Worm (Caenorhabditis elegans) whole organism, young adult: ENCODE measurements around the gene K10H10.7.

ENCODE experiments used
- B0035.1 ChIP-seq: sonication (generic microtip); optimal IDR thresholded peaks from 2 replicates; lab custom pipeline; 2016; ENCODE audit warnings: missing genetic modification characterization, mild to moderate bottlenecking, missing compliant biosample characterization, missing genotype, missing genetic modification reagents
- C17E4.6 ChIP-seq: fragments of 200-800 bp; sonication (Bioruptor generic); IDR thresholded peaks from 2 replicates; pipeline ENCODE4 v1.3.6; 2022; ENCODE audit warnings: missing genetic modification reagents, missing genetic modification characterization, missing compliant biosample characterization
- F10E7.11 ChIP-seq: sonication (generic microtip); optimal IDR thresholded peaks from 2 replicates; lab custom pipeline; 2017; ENCODE audit warnings: mild to moderate bottlenecking, missing genetic modification characterization, moderate library complexity, missing compliant biosample characterization
- F22D6.2 ChIP-seq: sonication (generic microtip); optimal IDR thresholded peaks from 2 replicates; lab custom pipeline; 2016; ENCODE audit warnings: mild to moderate bottlenecking, missing genetic modification characterization, missing compliant biosample characterization
- T26A5.8 ChIP-seq: sonication (generic microtip); optimal IDR thresholded peaks from 2 replicates; lab custom pipeline; 2016; ENCODE audit warnings: missing genetic modification characterization, missing compliant biosample characterization
- Y53G8AR.9 ChIP-seq: fragments of 200-800 bp; sonication (Bioruptor generic); conservative IDR thresholded peaks from 2 replicates; pipeline ENCODE4 v1.3.6; 2022; ENCODE audit warnings: missing genetic modification reagents, missing genetic modification characterization, missing compliant biosample characterization
- Y56A3A.18 ChIP-seq: fragments of 200-800 bp; sonication (Bioruptor generic); IDR thresholded peaks from 2 replicates; pipeline ENCODE4 v1.3.6; 2022; ENCODE audit warnings: missing genetic modification reagents, missing genetic modification characterization, missing compliant biosample characterization
- Y79H2A.3 ChIP-seq: fragments of 200-800 bp; sonication (Bioruptor generic); conservative IDR thresholded peaks from 2 replicates; pipeline ENCODE4 v1.3.6; 2022; ENCODE audit warnings: missing genetic modification reagents, missing genetic modification characterization, missing compliant biosample characterization
- ZK185.1 ChIP-seq: sonication (generic microtip); optimal IDR thresholded peaks from 2 replicates; lab custom pipeline; 2016; ENCODE audit warnings: mild to moderate bottlenecking, missing genetic modification characterization, missing compliant biosample characterization; ENCODE audit not compliant: poor library complexity, severe bottlenecking
- atf-7 ChIP-seq: sonication (generic microtip); optimal IDR thresholded peaks from 2 replicates; lab custom pipeline; 2017; ENCODE audit warnings: mild to moderate bottlenecking, missing genetic modification characterization, missing compliant biosample characterization
- athp-1 ChIP-seq: sonication (generic microtip); optimal IDR thresholded peaks from 2 replicates; lab custom pipeline; 2017; ENCODE audit warnings: mild to moderate bottlenecking, missing genetic modification characterization, missing compliant biosample characterization
- attf-5 ChIP-seq: fragments of 200-800 bp; sonication (Bioruptor generic); optimal IDR thresholded peaks from 2 replicates; lab custom pipeline; 2018; ENCODE audit warnings: mild to moderate bottlenecking, missing genetic modification characterization, missing compliant biosample characterization
- bed-1 ChIP-seq: fragments of 200-800 bp; sonication (Bioruptor generic); IDR thresholded peaks from 2 replicates; pipeline ENCODE4 v1.3.6; 2022; ENCODE audit warnings: missing genetic modification reagents, missing genetic modification characterization, missing compliant biosample characterization
- cebp-2 ChIP-seq: fragments of 200-800 bp; sonication (Bioruptor generic); IDR thresholded peaks from 2 replicates; pipeline ENCODE4 v1.3.6; 2022; ENCODE audit warnings: missing genetic modification characterization, missing compliant biosample characterization
- ceh-27 ChIP-seq: fragments of 200-800 bp; sonication (Bioruptor generic); optimal IDR thresholded peaks from 2 replicates; lab custom pipeline; 2018; ENCODE audit warnings: mild to moderate bottlenecking, missing genetic modification characterization, moderate library complexity, missing compliant biosample characterization
- ceh-79 ChIP-seq: sonication (generic microtip); optimal IDR thresholded peaks from 2 replicates; lab custom pipeline; 2017; ENCODE audit warnings: mild to moderate bottlenecking, missing genetic modification characterization, missing compliant biosample characterization
- ceh-91 ChIP-seq: fragments of 200-800 bp; sonication (Bioruptor generic); IDR thresholded peaks from 2 replicates; pipeline ENCODE4 v1.3.6; 2022; ENCODE audit warnings: missing genetic modification reagents, missing genetic modification characterization, missing compliant biosample characterization
- die-1 ChIP-seq: sonication (generic microtip); optimal IDR thresholded peaks from 2 replicates; lab custom pipeline; 2016; ENCODE audit warnings: missing genotype, mild to moderate bottlenecking, missing genetic modification characterization, missing compliant biosample characterization
- egl-44 ChIP-seq: fragments of 200-800 bp; sonication (Bioruptor generic); IDR thresholded peaks from 2 replicates; pipeline ENCODE4 v1.3.6; 2022; ENCODE audit warnings: missing genetic modification reagents, missing genetic modification characterization, missing compliant biosample characterization
- egrh-3 ChIP-seq: fragments of 200-800 bp; sonication (Bioruptor generic); IDR thresholded peaks from 2 replicates; pipeline ENCODE4 v1.3.6; 2022; ENCODE audit warnings: missing genetic modification reagents, missing genetic modification characterization, missing compliant biosample characterization
- ets-4 ChIP-seq: fragments of 200-800 bp; sonication (Bioruptor generic); optimal IDR thresholded peaks from 2 replicates; lab custom pipeline; 2018; ENCODE audit warnings: mild to moderate bottlenecking, missing genetic modification characterization, missing compliant biosample characterization
- fkh-3 ChIP-seq: sonication (generic microtip); optimal IDR thresholded peaks from 2 replicates; lab custom pipeline; 2016; ENCODE audit warnings: mild to moderate bottlenecking, missing genetic modification characterization, missing compliant biosample characterization
- gei-17 ChIP-seq: fragments of 200-800 bp; sonication (Bioruptor generic); optimal IDR thresholded peaks from 2 replicates; lab custom pipeline; 2018; ENCODE audit warnings: mild to moderate bottlenecking, missing genetic modification characterization, missing compliant biosample characterization
- him-1 ChIP-seq: sonication (generic microtip); optimal IDR thresholded peaks from 2 replicates; lab custom pipeline; 2016; ENCODE audit warnings: missing genotype, missing genetic modification reagents, missing genetic modification characterization, missing compliant biosample characterization
- hlh-26 ChIP-seq: fragments of 200-800 bp; sonication (Bioruptor generic); conservative IDR thresholded peaks from 2 replicates; pipeline ENCODE4 v1.3.6; 2022; ENCODE audit warnings: missing genetic modification reagents, missing genetic modification characterization, missing compliant biosample characterization
- hmg-1.2 ChIP-seq: fragments of 200-800 bp; sonication (Bioruptor generic); IDR thresholded peaks from 2 replicates; pipeline ENCODE4 v1.3.6; 2022; ENCODE audit warnings: missing genetic modification reagents, missing genetic modification characterization, missing compliant biosample characterization
- let-607 ChIP-seq, 2 experiments: fragments of 200-800 bp in 1 of 2; sonication (Bioruptor generic) in 1 of 2; sonication (generic microtip) in 1 of 2; optimal IDR thresholded peaks; 2 replicates each; lab custom pipeline; 2016 to 2018; ENCODE audit warnings: mild to moderate bottlenecking in 2 of 2, missing compliant biosample characterization in 2 of 2, missing genetic modification characterization in 2 of 2, moderate library complexity in 2 of 2, missing genotype in 1 of 2
- madf-10 ChIP-seq: sonication (generic microtip); optimal IDR thresholded peaks from 2 replicates; lab custom pipeline; 2016; ENCODE audit warnings: mild to moderate bottlenecking, missing genetic modification characterization, missing compliant biosample characterization
- madf-8 ChIP-seq: fragments of 200-800 bp; sonication (Bioruptor generic); conservative IDR thresholded peaks from 2 replicates; pipeline ENCODE4 v1.3.6; 2022; ENCODE audit warnings: missing genetic modification reagents, missing genetic modification characterization, missing compliant biosample characterization
- mcd-1 ChIP-seq: fragments of 200-800 bp; sonication (Bioruptor generic); IDR thresholded peaks from 2 replicates; pipeline ENCODE4 v1.3.6; 2022; ENCODE audit warnings: missing genetic modification reagents, missing genetic modification characterization, missing compliant biosample characterization
- nfya-1 ChIP-seq: sonication (generic microtip); optimal IDR thresholded peaks from 2 replicates; lab custom pipeline; 2017; ENCODE audit warnings: antibody characterized with exemption, missing compliant biosample characterization, missing genetic modification characterization, borderline replicate concordance; ENCODE audit not compliant: insufficient read depth
- nfyb-1 ChIP-seq: fragments of 200-800 bp; sonication (Bioruptor generic); IDR thresholded peaks from 2 replicates; pipeline ENCODE4 v1.3.6; 2022; ENCODE audit warnings: missing genetic modification reagents, missing genetic modification characterization, missing compliant biosample characterization
- nhr-120 ChIP-seq: fragments of 200-800 bp; sonication (Bioruptor generic); IDR thresholded peaks from 2 replicates; pipeline ENCODE4 v1.3.6; 2022; ENCODE audit warnings: missing genetic modification characterization, missing compliant biosample characterization
- rec-8 ChIP-seq, 2 experiments: sonication (generic microtip); optimal IDR thresholded peaks; 2 replicates each; lab custom pipeline; 2016; ENCODE audit warnings: mild to moderate bottlenecking in 2 of 2, missing genetic modification characterization in 2 of 2, missing genetic modification reagents in 2 of 2, missing genotype in 2 of 2, missing biosample characterization in 1 of 2, missing compliant biosample characterization in 1 of 2, moderate library complexity in 1 of 2
- rpc-1 ChIP-seq, 2 experiments: fragments of 150-350 bp in 1 of 2; sonication (generic microtip) in 1 of 2; optimal IDR thresholded peaks; 2 replicates each; lab custom pipeline; 2014 to 2018; ENCODE audit warnings: missing biosample characterization in 1 of 2, missing genetic modification characterization in 1 of 2, missing genetic modification reagents in 1 of 2, missing genotype in 1 of 2
- snpc-4 ChIP-seq, 5 experiments: fragments of 150-350 bp in 1 of 5; sonication (generic microtip) in 4 of 5; optimal IDR thresholded peaks; 2 replicates each; lab custom pipeline; 2014 to 2018; ENCODE audit warnings: missing genetic modification characterization in 5 of 5, missing biosample characterization in 3 of 5, antibody characterized with exemption in 2 of 5, mild to moderate bottlenecking in 2 of 5, missing compliant biosample characterization in 2 of 5, missing genotype in 2 of 5, moderate library complexity in 2 of 5, missing genetic modification reagents in 1 of 5
- somi-1 ChIP-seq: fragments of 200-800 bp; sonication (Bioruptor generic); optimal IDR thresholded peaks from 2 replicates; lab custom pipeline; 2018; ENCODE audit warnings: mild to moderate bottlenecking, missing genetic modification characterization, missing compliant biosample characterization
- tbp1 ChIP-seq: fragments of 200-800 bp; sonication (Bioruptor generic); optimal IDR thresholded peaks from 2 replicates; lab custom pipeline; 2018; ENCODE audit warnings: mild to moderate bottlenecking, missing genetic modification characterization, missing compliant biosample characterization
- tbx-9 ChIP-seq: sonication (generic microtip); optimal IDR thresholded peaks from 2 replicates; lab custom pipeline; 2016; ENCODE audit warnings: borderline replicate concordance, missing genetic modification characterization, inconsistent platforms, missing compliant biosample characterization
- ztf-22 ChIP-seq: fragments of 200-800 bp; sonication (Bioruptor generic); optimal IDR thresholded peaks from 2 replicates; lab custom pipeline; 2018; ENCODE audit warnings: mild to moderate bottlenecking, missing genetic modification characterization, moderate library complexity, missing compliant biosample characterization
- ztf-25 ChIP-seq: fragments of 200-800 bp; sonication (Bioruptor generic); IDR thresholded peaks from 2 replicates; pipeline ENCODE4 v1.3.6; 2022; ENCODE audit warnings: missing genetic modification reagents, missing genetic modification characterization, missing compliant biosample characterization
- ztf-28 ChIP-seq: fragments of 200-800 bp; sonication (Bioruptor generic); IDR thresholded peaks from 2 replicates; pipeline ENCODE4 v1.3.6; 2022; ENCODE audit warnings: missing genetic modification reagents, missing genetic modification characterization, missing compliant biosample characterization
- ztf-3 ChIP-seq: fragments of 200-800 bp; sonication (Bioruptor generic); optimal IDR thresholded peaks from 2 replicates; lab custom pipeline; 2018; ENCODE audit warnings: mild to moderate bottlenecking, missing genetic modification characterization, missing compliant biosample characterization

Gene K10H10.7

ce11 chrII:14500122-14500521, 7.3 kb downstream of the K10H10.7 start, which contains the start of gene K10H10.4:
K10H10.4 (plus strand) TSS chrII:14500422.
- no peak for TF ChIP-seq atf-7
- TF ChIP-seq ztf-25 (GFP tag; lab: Robert Waterston, UW) = no peak
- no peak for TF ChIP-seq B0035.1
- TF ChIP-seq die-1 (tag; lab: Kevin White, UChicago) = no peak
- TF ChIP-seq ets-4 (GFP tag; lab: Kevin White, UChicago) = no peak
- no peak for TF ChIP-seq ztf-28 (GFP tag; lab: Robert Waterston, UW)
- TF ChIP-seq egl-44 (GFP tag; lab: Robert Waterston, UW) = no peak
- TF ChIP-seq hlh-26 = no peak
- no peak for TF ChIP-seq bed-1 (GFP tag; lab: Robert Waterston, UW)
- TF ChIP-seq tbx-9 = no peak

- TF ChIP-seq ZK185.1 (tag; lab: Kevin White, UChicago) (no peak), let-607 (tag; optimal IDR thresholded peaks at IDR 0.05; lab: Kevin White, UChicago) (no peak), snpc-4 (GFP tag; optimal IDR thresholded peaks at IDR 0.05; lab: Kevin White, UChicago) (no peak), snpc-4 (tag; optimal IDR thresholded peaks at IDR 0.05; lab: Kevin White, UChicago) (no peak)
These were observed 9.6 kb downstream of the K10H10.7 start, which contains the start of gene dhs-8 for ce11 chrII:14497848-14498247. dhs-8 (plus strand) TSS chrII:14498026.

- TF ChIP-seq nfyb-1 (GFP tag; lab: Robert Waterston, UW) (peak; percentile 95), T26A5.8 (tag; lab: Kevin White, UChicago) (peak; percentile 16), B0035.1 (peak; percentile 59), him-1 (tag; lab: Kevin White, UChicago) (peak; percentile 95), athp-1 (tag; lab: Kevin White, UChicago) (peak; percentile 77), cebp-2 (0 out of 2 replicates have a peak, but pooled peaks have one; percentile 52), somi-1 (GFP tag; lab: Kevin White, UChicago) (peak; percentile 83), nhr-120 (GFP tag; lab: Robert Waterston, UW) (peak; percentile 89; the same call in 1 of the 2 replicates), rec-8 (tag; optimal IDR thresholded peaks at IDR 0.05; lab: Kevin White, UChicago) (peak; percentile 86 to 91), Y56A3A.18 (peak; percentile 96), fkh-3 (tag; lab: Kevin White, UChicago) (peak; percentile 94), rpc-1 (optimal IDR thresholded peaks at IDR 0.05; lab: Kevin White, UChicago) (peak; percentile 93), rpc-1 (tag; optimal IDR thresholded peaks at IDR 0.05; lab: Kevin White, UChicago) (peak; percentile 98), tbp1 (GFP tag; lab: Kevin White, UChicago) (peak; percentile 99), madf-10 (peak; percentile 90), hmg-1.2 (GFP tag; lab: Robert Waterston, UW) (peak; percentile 84), gei-17 (GFP tag; lab: Kevin White, UChicago) (peak; percentile 59), ceh-79 (tag; lab: Kevin White, UChicago) (peak; percentile 58), F10E7.11 (peak; percentile 70), Y53G8AR.9 (peak; percentile 84), ceh-91 (GFP tag; lab: Robert Waterston, UW) (peak; percentile 23; the same call in 1 of the 2 replicates), ceh-27 (GFP tag; lab: Kevin White, UChicago) (peak; percentile 90), ztf-22 (GFP tag; lab: Kevin White, UChicago) (peak; percentile 74), bed-1 (GFP tag; lab: Robert Waterston, UW) (no peak), ztf-3 (GFP tag; lab: Kevin White, UChicago) (peak; percentile 8), F22D6.2 (tag; lab: Kevin White, UChicago) (peak; percentile 42), Y79H2A.3 (GFP tag; lab: Robert Waterston, UW) (no peak; the same call in 1 of the 2 replicates), C17E4.6 (0 out of 2 replicates have a peak, but pooled peaks have one; percentile 69), egrh-3 (peak; percentile 58; the same call in 1 of the 2 replicates), ztf-28 (GFP tag; lab: Robert Waterston, UW) (peak; percentile 63; the same call in 1 of the 2 replicates), madf-8 (GFP tag; lab: Robert Waterston, UW) (peak; percentile 36; the same call in 1 of the 2 replicates), mcd-1 (GFP tag; lab: Robert Waterston, UW) (peak; percentile 71), nfya-1 (no peak), attf-5 (peak; percentile 92)
These were observed 10.7 kb downstream of the K10H10.7 start for ce11 chrII:14496809-14497208.
